Worm (Caenorhabditis elegans): ENCODE results near the gene F48G7.13.

DNA sequence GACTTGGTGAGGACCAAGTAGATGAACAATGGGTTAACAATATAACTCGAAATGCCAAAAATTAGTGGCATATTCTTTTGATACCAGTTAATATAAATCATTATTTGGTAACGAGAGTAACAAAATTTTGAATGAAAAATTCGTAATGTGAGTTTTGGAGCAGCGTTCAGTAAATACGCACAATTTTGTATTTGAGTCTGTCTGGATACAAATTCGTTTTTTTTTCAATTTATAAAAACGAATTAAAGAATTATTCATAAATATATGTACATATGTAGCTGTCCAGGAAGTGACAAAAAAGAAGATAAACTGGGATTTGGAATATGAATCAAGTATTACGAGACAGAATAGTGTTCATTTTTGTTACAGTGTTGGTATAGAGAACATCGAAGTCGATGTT is 37.6 kb downstream of the F48G7.13 start, which contains the start of gene srj-5:
- TF ChIP-seq ceh-83 (GFP tag; optimal IDR thresholded peaks at IDR 0.05) (no peak), unc-39 (tag; optimal IDR thresholded peaks at IDR 0.05) (no peak), tbx-8 (GFP tag; optimal IDR thresholded peaks at IDR 0.05) (no peak), mab-5 (tag; optimal IDR thresholded peaks at IDR 0.05) (no peak), nhr-28 (tag; optimal IDR thresholded peaks at IDR 0.05) (no peak), elt-1 (tag; optimal IDR thresholded peaks at IDR 0.05; ENCODE audit: borderline replicate concordance, insufficient read depth) (no peak), lin-13 (tag; optimal IDR thresholded peaks at IDR 0.05) (no peak), ces-1 (GFP tag; optimal IDR thresholded peaks at IDR 0.05) (no peak), lsy-2 (tag; optimal IDR thresholded peaks at IDR 0.05) (no peak), sem-2 (GFP tag; optimal IDR thresholded peaks at IDR 0.05) (no peak), unc-62 (GFP tag; optimal IDR thresholded peaks at IDR 0.05) (no peak), nhr-76 (tag; optimal IDR thresholded peaks at IDR 0.05) (no peak), snpc-4 (tag; optimal IDR thresholded peaks at IDR 0.05) (no peak)

All from whole organism, mixed stage, embryonic.